Fruit fly (Drosophila melanogaster) whole organism, prepupa: Measurements from ENCODE around the gene Non3.

Source experiments
- Blimp-1 ChIP-seq: fragments of 200-800 bp; sonication (Bioruptor generic); optimal IDR thresholded peaks from 3 replicates; lab custom pipeline; 2017; ENCODE audit warnings: missing biosample characterization, missing genetic modification characterization, mild to moderate bottlenecking, moderate library complexity, missing genetic modification reagents
- CG11294 ChIP-seq: fragments of 200-800 bp; sonication (Bioruptor generic); IDR thresholded peaks from 2 replicates; pipeline ENCODE4 v1.3.6; 2022; ENCODE audit warnings: missing biosample characterization, missing genetic modification characterization
- CG15336 ChIP-seq: fragments of 200-800 bp; sonication (Bioruptor generic); IDR thresholded peaks from 2 replicates; pipeline ENCODE4 v1.3.6; 2022; ENCODE audit warnings: missing biosample characterization, missing genetic modification characterization
- CG3032 ChIP-seq: fragments of 200-800 bp; optimal IDR thresholded peaks from 2 replicates; lab custom pipeline; 2019; ENCODE audit warnings: missing biosample characterization, mild to moderate bottlenecking, missing genetic modification characterization, moderate library complexity
- Gug ChIP-seq: fragments of 200-800 bp; sonication (Bioruptor generic); IDR thresholded peaks from 2 replicates; pipeline ENCODE4 v1.3.6; 2022; ENCODE audit warnings: missing biosample characterization, missing genetic modification characterization
- Hr39 ChIP-seq: fragments of 200-800 bp; sonication (Bioruptor generic); optimal IDR thresholded peaks from 2 replicates; lab custom pipeline; 2016; ENCODE audit warnings: missing biosample characterization, missing genetic modification characterization
- acj6 ChIP-seq: fragments of 200-800 bp; sonication (Bioruptor generic); optimal IDR thresholded peaks from 3 replicates; lab custom pipeline; 2016; ENCODE audit warnings: missing biosample characterization, missing genetic modification characterization

- peak; percentile 65 for TF ChIP-seq CG3032 (tag; lab: Kevin White, UChicago)
- TF ChIP-seq CG11294 (GFP tag; lab: Robert Waterston, UW), result no peak
- no peak for TF ChIP-seq CG15336
- TF ChIP-seq Gug, result no peak
- TF ChIP-seq Blimp-1 (GFP tag; lab: Kevin White, UChicago), result no peak
- peak; percentile 44 for TF ChIP-seq acj6 (GFP tag; lab: Kevin White, UChicago)
- no peak for TF ChIP-seq Hr39 (GFP tag; lab: Kevin White, UChicago)
Measured at dm6 chr3R:18223434-18223833, at the start of gene Non3, which contains the start of gene mTerf5.
